Fruit fly (Drosophila melanogaster) whole organism, embryonic: ENCODE measurements around the gene CG34265.
A peak's percentile ranks its signal among the peaks of the same experiment; 100 is the strongest.

Source experiments
- Bdp1 ChIP-seq: fragments of 200-800 bp; sonication (Bioruptor generic); optimal IDR thresholded peaks from 3 replicates; lab custom pipeline; 2016; ENCODE audit warnings: missing biosample characterization, missing genetic modification characterization
- Bteb2 ChIP-seq: fragments of 200-800 bp; sonication (Bioruptor generic); optimal IDR thresholded peaks from 2 replicates; lab custom pipeline; 2016; ENCODE audit warnings: missing biosample characterization, missing genetic modification characterization
- C15 ChIP-seq: fragments of 200-800 bp; sonication (Bioruptor generic); IDR thresholded peaks from 3 replicates; pipeline ENCODE4 v1.3.6; 2022; ENCODE audit warnings: missing biosample characterization, missing genetic modification characterization
- CG10543 ChIP-seq: fragments of 200-800 bp; sonication (Bioruptor generic); optimal IDR thresholded peaks from 3 replicates; lab custom pipeline; 2017; ENCODE audit warnings: missing biosample characterization, mild to moderate bottlenecking, missing genetic modification characterization, moderate library complexity
- CG12219 ChIP-seq: fragments of 200-800 bp; sonication (Bioruptor generic); optimal IDR thresholded peaks from 3 replicates; lab custom pipeline; 2018; ENCODE audit warnings: missing biosample characterization, mild to moderate bottlenecking, missing genetic modification characterization
- CG12942 ChIP-seq: fragments of 200-800 bp; sonication (Bioruptor generic); optimal IDR thresholded peaks from 3 replicates; lab custom pipeline; 2016; ENCODE audit warnings: missing biosample characterization, missing genetic modification characterization
- CG13123 ChIP-seq: fragments of 200-800 bp; sonication (Bioruptor generic); optimal IDR thresholded peaks from 2 replicates; lab custom pipeline; 2016; ENCODE audit warnings: missing biosample characterization, missing genetic modification characterization
- CG15011 ChIP-seq: fragments of 200-800 bp; sonication (Bioruptor generic); optimal IDR thresholded peaks from 3 replicates; lab custom pipeline; 2018; ENCODE audit warnings: missing biosample characterization, mild to moderate bottlenecking, missing genetic modification characterization
- CG18262 ChIP-seq: fragments of 200-800 bp; optimal IDR thresholded peaks from 3 replicates; lab custom pipeline; 2019; ENCODE audit warnings: missing biosample characterization, mild to moderate bottlenecking, missing genetic modification characterization, moderate library complexity
- CG2199 ChIP-seq: fragments of 200-800 bp; sonication (Bioruptor generic); IDR thresholded peaks from 3 replicates; pipeline ENCODE4 v1.3.6; 2022; ENCODE audit warnings: missing biosample characterization, missing genetic modification characterization
- CG34422 ChIP-seq: fragments of 200-800 bp; sonication (Bioruptor generic); IDR thresholded peaks from 3 replicates; pipeline ENCODE4 v1.3.6; 2022; ENCODE audit warnings: missing biosample characterization, missing genetic modification characterization
- CG3995 ChIP-seq: fragments of 200-800 bp; sonication (Bioruptor generic); optimal IDR thresholded peaks from 3 replicates; lab custom pipeline; 2016; ENCODE audit warnings: missing biosample characterization, missing genetic modification characterization
- CG4328 ChIP-seq: fragments of 200-800 bp; sonication (Bioruptor generic); optimal IDR thresholded peaks from 3 replicates; lab custom pipeline; 2017; ENCODE audit warnings: missing biosample characterization, missing genetic modification reagents, missing genetic modification characterization
- CG5180 ChIP-seq: fragments of 200-800 bp; sonication (Bioruptor generic); optimal IDR thresholded peaks from 3 replicates; lab custom pipeline; 2017; ENCODE audit warnings: missing biosample characterization, missing genetic modification characterization, mild to moderate bottlenecking, moderate library complexity, missing genetic modification reagents
- CG8478 ChIP-seq: fragments of >200 bp; optimal IDR thresholded peaks from 2 replicates; lab custom pipeline; 2018
- CG9437 ChIP-seq: fragments of 200-800 bp; sonication (Bioruptor generic); optimal IDR thresholded peaks from 2 replicates; lab custom pipeline; 2018; ENCODE audit warnings: missing biosample characterization, mild to moderate bottlenecking, missing genetic modification characterization
- Dip2 ChIP-seq: fragments of 200-800 bp; sonication (Bioruptor generic); IDR thresholded peaks from 2 replicates; pipeline ENCODE4 v1.3.6; 2022; ENCODE audit warnings: missing biosample characterization, missing genetic modification characterization
- Dref ChIP-seq: fragments of 200-800 bp; sonication (Bioruptor generic); IDR thresholded peaks from 2 replicates; pipeline ENCODE4 v1.3.6; 2022; ENCODE audit warnings: missing biosample characterization, missing genetic modification characterization
- ERR ChIP-seq: fragments of 200-800 bp; sonication (Bioruptor generic); optimal IDR thresholded peaks from 2 replicates; lab custom pipeline; 2016; ENCODE audit warnings: missing biosample characterization, missing genetic modification characterization
- Gsc ChIP-seq: fragments of 200-800 bp; sonication (Bioruptor generic); IDR thresholded peaks from 2 replicates; pipeline ENCODE4 v1.3.6; 2022; ENCODE audit warnings: missing biosample characterization, missing genetic modification characterization
- HmgD ChIP-seq: fragments of 200-800 bp; sonication (Bioruptor generic); optimal IDR thresholded peaks from 3 replicates; lab custom pipeline; 2016; ENCODE audit warnings: missing biosample characterization, missing genetic modification characterization
- Hsf ChIP-seq: fragments of 200-800 bp; sonication (Bioruptor generic); optimal IDR thresholded peaks from 3 replicates; lab custom pipeline; 2016; ENCODE audit warnings: missing biosample characterization, missing genetic modification characterization
- Max ChIP-seq: fragments of 200-800 bp; sonication (Bioruptor generic); optimal IDR thresholded peaks from 2 replicates; lab custom pipeline; 2016; ENCODE audit warnings: missing biosample characterization, mild to moderate bottlenecking, missing genetic modification characterization
- Meics ChIP-seq: fragments of 200-800 bp; sonication (Bioruptor generic); optimal IDR thresholded peaks from 2 replicates; lab custom pipeline; 2017; ENCODE audit warnings: missing biosample characterization, mild to moderate bottlenecking, missing genetic modification characterization
- NFAT ChIP-seq: fragments of 200-800 bp; sonication (Bioruptor generic); IDR thresholded peaks from 2 replicates; pipeline ENCODE4 v1.3.6; 2022; ENCODE audit warnings: missing biosample characterization, missing genetic modification characterization
- Poxn ChIP-seq: fragments of 200-800 bp; sonication (Bioruptor generic); IDR thresholded peaks from 2 replicates; pipeline ENCODE4 v1.3.6; 2022; ENCODE audit warnings: missing biosample characterization, missing genetic modification characterization
- Trl ChIP-seq, 3 experiments: fragments of >200 bp in 2 of 3; fragments of 200-800 bp in 1 of 3; sonication (Bioruptor generic) in 1 of 3; optimal IDR thresholded peaks; 2 replicates in 1 of 3; 3 replicates in 2 of 3; lab custom pipeline; 2016 to 2017; ENCODE audit warnings: missing biosample characterization in 1 of 3, missing genetic modification characterization in 1 of 3
- amos ChIP-seq: fragments of 200-800 bp; sonication (Bioruptor generic); IDR thresholded peaks from 2 replicates; pipeline ENCODE4 v1.3.6; 2022; ENCODE audit warnings: missing biosample characterization, missing genetic modification characterization; ENCODE audit not compliant: partially characterized antibody
- aop ChIP-seq: fragments of 200-800 bp; sonication (Bioruptor generic); IDR thresholded peaks from 2 replicates; pipeline ENCODE4 v1.3.6; 2022; ENCODE audit warnings: missing biosample characterization, missing genetic modification characterization
- az2 ChIP-seq: fragments of 200-800 bp; sonication (Bioruptor generic); optimal IDR thresholded peaks from 3 replicates; lab custom pipeline; 2016; ENCODE audit warnings: missing biosample characterization, missing genetic modification characterization
- bab2 ChIP-seq: fragments of 200-800 bp; sonication (Bioruptor generic); optimal IDR thresholded peaks from 2 replicates; lab custom pipeline; 2016; ENCODE audit warnings: missing biosample characterization, missing genetic modification characterization
- chinmo ChIP-seq: fragments of 200-800 bp; sonication (Bioruptor generic); IDR thresholded peaks from 4 replicates; pipeline ENCODE4 v1.3.6; 2022; ENCODE audit warnings: missing biosample characterization, missing genetic modification characterization; ENCODE audit not compliant: partially characterized antibody
- chn ChIP-seq: fragments of 200-800 bp; sonication (Bioruptor generic); optimal IDR thresholded peaks from 2 replicates; lab custom pipeline; 2016; ENCODE audit warnings: missing biosample characterization, missing genetic modification characterization
- dati ChIP-seq: fragments of 200-800 bp; sonication (Bioruptor generic); IDR thresholded peaks from 2 replicates; pipeline ENCODE4 v1.3.6; 2022; ENCODE audit warnings: missing biosample characterization, missing genetic modification characterization
- dysf ChIP-seq: fragments of 200-800 bp; sonication (Bioruptor generic); IDR thresholded peaks from 3 replicates; pipeline ENCODE4 v1.3.6; 2022; ENCODE audit warnings: missing biosample characterization, missing genetic modification characterization
- en ChIP-seq: fragments of 200-800 bp; sonication (Bioruptor generic); optimal IDR thresholded peaks from 2 replicates; lab custom pipeline; 2016; ENCODE audit warnings: missing biosample characterization, missing genetic modification characterization
- eyg ChIP-seq: fragments of 200-800 bp; sonication (Bioruptor generic); optimal IDR thresholded peaks from 3 replicates; lab custom pipeline; 2016; ENCODE audit warnings: missing biosample characterization, missing genetic modification characterization
- gt ChIP-seq: fragments of 200-800 bp; sonication (Bioruptor generic); IDR thresholded peaks from 2 replicates; pipeline ENCODE4 v1.3.6; 2022; ENCODE audit warnings: missing biosample characterization, missing genetic modification characterization
- her ChIP-seq: fragments of 200-800 bp; sonication (Bioruptor generic); optimal IDR thresholded peaks from 2 replicates; lab custom pipeline; 2016; ENCODE audit warnings: missing biosample characterization, missing genetic modification characterization
- jigr1 ChIP-seq: fragments of 200-800 bp; sonication (Bioruptor generic); IDR thresholded peaks from 3 replicates; pipeline ENCODE4 v1.3.6; 2022; ENCODE audit warnings: missing biosample characterization, missing genetic modification characterization
- ken ChIP-seq: fragments of 200-800 bp; sonication (Bioruptor generic); IDR thresholded peaks from 3 replicates; pipeline ENCODE4 v1.3.6; 2022; ENCODE audit warnings: missing biosample characterization, missing genetic modification characterization
- oc ChIP-seq: fragments of 200-800 bp; sonication (Bioruptor generic); optimal IDR thresholded peaks from 2 replicates; lab custom pipeline; 2018; ENCODE audit warnings: missing biosample characterization, mild to moderate bottlenecking, missing genetic modification characterization, moderate library complexity
- pnt ChIP-seq: fragments of 200-800 bp; sonication (Bioruptor generic); optimal IDR thresholded peaks from 3 replicates; lab custom pipeline; 2016; ENCODE audit warnings: missing biosample characterization, missing genetic modification characterization
- ranshi ChIP-seq: fragments of 200-800 bp; sonication (Bioruptor generic); IDR thresholded peaks from 2 replicates; pipeline ENCODE4 v1.3.6; 2022; ENCODE audit warnings: missing biosample characterization, missing genetic modification characterization
- repo ChIP-seq: fragments of 200-800 bp; sonication (Bioruptor generic); optimal IDR thresholded peaks from 2 replicates; lab custom pipeline; 2016; ENCODE audit warnings: missing biosample characterization, missing genetic modification characterization
- slp2 ChIP-seq: fragments of 200-800 bp; sonication (Bioruptor generic); optimal IDR thresholded peaks from 2 replicates; lab custom pipeline; 2016; ENCODE audit warnings: missing biosample characterization, missing genetic modification characterization
- trem ChIP-seq: fragments of 200-800 bp; optimal IDR thresholded peaks from 3 replicates; lab custom pipeline; 2019; ENCODE audit warnings: missing biosample characterization, mild to moderate bottlenecking, missing genetic modification characterization, moderate library complexity
- unc-4 ChIP-seq: fragments of 200-800 bp; sonication (Bioruptor generic); IDR thresholded peaks from 2 replicates; pipeline ENCODE4 v1.3.6; 2022; ENCODE audit warnings: missing biosample characterization, missing genetic modification characterization; ENCODE audit not compliant: partially characterized antibody
- usp ChIP-seq: fragments of >200 bp; optimal IDR thresholded peaks from 2 replicates; lab custom pipeline; 2017; ENCODE audit warnings: missing biosample characterization, missing genetic modification characterization
- vfl ChIP-seq: fragments of 200-800 bp; sonication (Bioruptor generic); optimal IDR thresholded peaks from 2 replicates; lab custom pipeline; 2016; ENCODE audit warnings: missing biosample characterization, missing genetic modification characterization

The CG34265 gene

dm6 chr3L:3249997-3250774 is 18.1 kb upstream of the CG34265 start (continued):
- peak; percentile 94 for TF ChIP-seq Max
- TF ChIP-seq dati (GFP tag; lab: Robert Waterston, UW): peak; percentile 38; the same call in 1 of the 2 replicates
- peak; percentile 95 for TF ChIP-seq CG9437
- TF ChIP-seq Dref: no peak
- TF ChIP-seq CG12219: peak; percentile 86
- no peak for TF ChIP-seq CG8478
- TF ChIP-seq gt (GFP tag; lab: Robert Waterston, UW): peak; percentile 63
- peak; percentile 71; the same call in 2 of the 3 replicates for TF ChIP-seq ken (GFP tag; lab: Robert Waterston, UW)
- peak; percentile 80 for TF ChIP-seq en
- TF ChIP-seq repo (GFP tag; lab: Kevin White, UChicago): peak; percentile 89
- TF ChIP-seq CG15011 (GFP tag; lab: Kevin White, UChicago): peak; percentile 94
- TF ChIP-seq vfl (GFP tag; lab: Kevin White, UChicago): peak; percentile 85
- 0 out of 2 replicates have a peak, but pooled peaks have one; percentile 15 for TF ChIP-seq unc-4 (GFP tag; lab: Robert Waterston, UW)
- TF ChIP-seq aop (GFP tag; lab: Robert Waterston, UW): 0 out of 2 replicates have a peak, but pooled peaks have one; percentile 14
- TF ChIP-seq CG13123 (GFP tag; lab: Kevin White, UChicago): peak; percentile 85
- TF ChIP-seq dysf (GFP tag; lab: Robert Waterston, UW): peak; percentile 93
- peak; percentile 64 for TF ChIP-seq CG3995 (GFP tag; lab: Kevin White, UChicago)
- TF ChIP-seq amos: no peak; the same call in 1 of the 2 replicates
- TF ChIP-seq CG10543 (GFP tag; lab: Kevin White, UChicago): peak; percentile 97
- TF ChIP-seq Hsf: peak; percentile 97
- peak; percentile 59 for TF ChIP-seq Gsc (GFP tag; lab: Robert Waterston, UW)
- TF ChIP-seq her (GFP tag; lab: Kevin White, UChicago): peak; percentile 88
- TF ChIP-seq Meics (GFP tag; lab: Kevin White, UChicago): peak; percentile 95
- TF ChIP-seq az2 (GFP tag; lab: Kevin White, UChicago): peak; percentile 97
- peak; percentile 73 to 89 for TF ChIP-seq Trl (optimal IDR thresholded peaks at IDR 0.05; lab: Kevin White, UChicago)
- TF ChIP-seq Trl (GFP tag; optimal IDR thresholded peaks at IDR 0.05; lab: Kevin White, UChicago): peak; percentile 87
- TF ChIP-seq Bdp1 (GFP tag; lab: Kevin White, UChicago): peak; percentile 87
- peak; percentile 86 for TF ChIP-seq oc
- TF ChIP-seq CG4328 (GFP tag; lab: Kevin White, UChicago): peak; percentile 92
- TF ChIP-seq trem (tag; lab: Kevin White, UChicago): peak; percentile 89
- no peak for TF ChIP-seq Dip2 (GFP tag; lab: Robert Waterston, UW)
- peak; percentile 92 for TF ChIP-seq pnt (GFP tag; lab: Kevin White, UChicago)
- peak; percentile 92 for TF ChIP-seq chn
- peak; percentile 96 for TF ChIP-seq Bteb2 (GFP tag; lab: Kevin White, UChicago)
- no peak for TF ChIP-seq CG2199 (GFP tag; lab: Robert Waterston, UW)
- TF ChIP-seq bab2: peak; percentile 93
- peak; percentile 87 for TF ChIP-seq jigr1 (GFP tag; lab: Robert Waterston, UW)
- TF ChIP-seq Poxn (GFP tag; lab: Robert Waterston, UW): peak; percentile 58; the same call in 1 of the 2 replicates
- peak; percentile 81 for TF ChIP-seq ranshi (GFP tag; lab: Robert Waterston, UW)
- TF ChIP-seq ERR (GFP tag; lab: Kevin White, UChicago): peak; percentile 90
- no peak for TF ChIP-seq usp
- peak; percentile 81 for TF ChIP-seq CG5180 (GFP tag; lab: Kevin White, UChicago)
- peak; percentile 94 for TF ChIP-seq CG12942 (GFP tag; lab: Kevin White, UChicago)
- peak; percentile 61; the same call in 1 of the 3 replicates for TF ChIP-seq C15 (GFP tag; lab: Robert Waterston, UW)
- TF ChIP-seq HmgD (GFP tag; lab: Kevin White, UChicago): peak; percentile 74
- TF ChIP-seq NFAT: peak; percentile 83
- TF ChIP-seq eyg (GFP tag; lab: Kevin White, UChicago): peak; percentile 76
- TF ChIP-seq chinmo (GFP tag; lab: Robert Waterston, UW): peak; percentile 99
- peak; percentile 98 for TF ChIP-seq CG18262 (tag; lab: Kevin White, UChicago)
- TF ChIP-seq CG34422 (GFP tag; lab: Robert Waterston, UW): peak; percentile 79; the same call in 2 of the 3 replicates
- peak; percentile 96 for TF ChIP-seq slp2 (GFP tag; lab: Kevin White, UChicago)
